Fruit fly (Drosophila melanogaster): Measurements from ENCODE around the gene CG14367.

dm6 chr3R:13660924-13661659, 32.8 kb upstream of the CG14367 start, which contains the start of gene B52:
- peak; percentile 75 for TF ChIP-seq esn (GFP tag; optimal IDR thresholded peaks at IDR 0.05)
- TF ChIP-seq CG6808 (GFP tag; optimal IDR thresholded peaks at IDR 0.05) = peak; percentile 66
- peak; percentile 59 for TF ChIP-seq Hr39 (GFP tag; optimal IDR thresholded peaks at IDR 0.05)
- TF ChIP-seq salr (GFP tag; optimal IDR thresholded peaks at IDR 0.05) = peak; percentile 30 to 44
- peak; percentile 87 for TF ChIP-seq Eip78C (GFP tag)
